Worm (Caenorhabditis elegans): Measurements from ENCODE around the gene bpl-1.

DNA sequence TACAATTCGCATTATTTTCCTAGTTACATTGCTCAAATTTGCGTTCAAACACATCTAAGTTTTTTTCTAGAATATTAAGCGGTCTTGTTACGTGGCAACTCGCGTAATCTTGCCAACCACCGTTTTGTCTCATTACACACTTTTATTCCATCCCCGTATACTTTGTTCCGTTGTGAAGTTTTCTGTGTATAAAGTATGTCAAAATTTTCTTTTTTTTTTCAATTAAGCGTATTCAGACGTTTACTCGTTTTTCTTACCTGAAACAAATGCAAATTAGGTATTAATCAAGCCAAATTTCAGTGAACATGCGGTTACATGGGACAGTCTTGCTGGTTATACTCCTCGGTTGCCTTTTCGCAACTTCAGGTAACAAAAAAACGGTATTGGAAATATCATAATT, 27.0 kb upstream of the bpl-1 start, which contains the start of gene T24H7.2:
- TF ChIP-seq nfya-1 (tag; optimal IDR thresholded peaks at IDR 0.05; ENCODE audit: insufficient read depth) (no peak), snpc-4 (tag; optimal IDR thresholded peaks at IDR 0.05) (no peak)

All from whole organism, L3 larva.